Worm (Caenorhabditis elegans) whole organism, L1 larva: ENCODE results near the gene srg-13.

Experiments used
- C34B4.2 ChIP-seq: sonication (generic microtip); optimal IDR thresholded peaks from 2 replicates; lab custom pipeline; 2017; ENCODE audit warnings: mild to moderate bottlenecking, missing genetic modification characterization, missing compliant biosample characterization
- F16B12.6 ChIP-seq: fragments of 150-350 bp; optimal IDR thresholded peaks from 2 replicates; lab custom pipeline; 2014; ENCODE audit warnings: missing biosample characterization, missing genetic modification characterization
- Y116A8C.19 ChIP-seq: sonication (generic microtip); optimal IDR thresholded peaks from 2 replicates; lab custom pipeline; 2016; ENCODE audit warnings: missing compliant biosample characterization, missing genetic modification characterization, borderline replicate concordance
- ama-1 ChIP-seq: fragments of 150-350 bp; optimal IDR thresholded peaks from 2 replicates; lab custom pipeline; 2014
- blmp-1 ChIP-seq: fragments of 150-350 bp; optimal IDR thresholded peaks from 2 replicates; lab custom pipeline; 2014; ENCODE audit warnings: missing biosample characterization, missing genetic modification characterization
- ceh-63 ChIP-seq: fragments of 200-800 bp; sonication (Bioruptor generic); optimal IDR thresholded peaks from 2 replicates; lab custom pipeline; 2018; ENCODE audit warnings: mild to moderate bottlenecking, missing genetic modification characterization, missing compliant biosample characterization
- ceh-90 ChIP-seq: sonication (generic microtip); optimal IDR thresholded peaks from 2 replicates; lab custom pipeline; 2016; ENCODE audit warnings: missing genetic modification characterization, missing compliant biosample characterization
- ces-1 ChIP-seq: fragments of 150-350 bp; optimal IDR thresholded peaks from 2 replicates; lab custom pipeline; 2014; ENCODE audit warnings: missing biosample characterization, missing genetic modification reagents, missing genetic modification characterization
- dpl-1 ChIP-seq, 3 experiments: fragments of 150-350 bp in 2 of 3; sonication (generic microtip) in 1 of 3; optimal IDR thresholded peaks; 2 replicates each; lab custom pipeline; 2014 to 2017; ENCODE audit warnings: missing biosample characterization in 3 of 3, missing genetic modification characterization in 3 of 3, missing genetic modification reagents in 3 of 3
- dsc-1 ChIP-seq: sonication (generic microtip); optimal IDR thresholded peaks from 2 replicates; lab custom pipeline; 2016; ENCODE audit warnings: mild to moderate bottlenecking, missing genetic modification characterization, missing compliant biosample characterization
- efl-1 ChIP-seq, 4 experiments: fragments of 150-350 bp; optimal IDR thresholded peaks in 3 of 4; peaks in 1 of 4; 1 replicate in 1 of 4; 2 replicates in 3 of 4; lab custom pipeline; 2014; ENCODE audit warnings: missing biosample characterization in 2 of 4, missing genetic modification characterization in 2 of 4, missing genetic modification reagents in 2 of 4
- egl-13 ChIP-seq: sonication (generic microtip); optimal IDR thresholded peaks from 2 replicates; lab custom pipeline; 2016; ENCODE audit warnings: missing genotype, missing genetic modification reagents, missing genetic modification characterization, missing compliant biosample characterization
- egl-27 ChIP-seq, 2 experiments: fragments of 150-350 bp in 1 of 2; sonication (generic microtip); optimal IDR thresholded peaks; 3 replicates each; lab custom pipeline; 2017 to 2018; ENCODE audit warnings: missing biosample characterization in 2 of 2, missing genetic modification characterization in 2 of 2, missing genetic modification reagents in 2 of 2
- elt-2 ChIP-seq: sonication (generic microtip); optimal IDR thresholded peaks from 2 replicates; lab custom pipeline; 2016; ENCODE audit warnings: missing genetic modification characterization, mild to moderate bottlenecking, inconsistent platforms, missing compliant biosample characterization, missing genetic modification reagents
- elt-3 ChIP-seq, 6 experiments: fragments of 150-350 bp in 1 of 6; sonication (generic microtip); optimal IDR thresholded peaks; 2 replicates each; lab custom pipeline; 2017 to 2018; ENCODE audit warnings: missing biosample characterization in 6 of 6, missing genetic modification characterization in 6 of 6, inconsistent platforms in 1 of 6
- ets-5 ChIP-seq: fragments of 200-800 bp; sonication (Bioruptor generic); IDR thresholded peaks from 2 replicates; pipeline ENCODE4 v1.3.6; 2022; ENCODE audit warnings: missing genetic modification characterization, missing compliant biosample characterization
- grh-1 ChIP-seq: fragments of 200-800 bp; sonication (Bioruptor generic); IDR thresholded peaks from 2 replicates; pipeline ENCODE4 v1.3.6; 2022; ENCODE audit warnings: missing genetic modification reagents, missing genetic modification characterization, missing compliant biosample characterization
- hlh-4 ChIP-seq: sonication (generic microtip); optimal IDR thresholded peaks from 2 replicates; lab custom pipeline; 2016; ENCODE audit warnings: mild to moderate bottlenecking, missing genetic modification characterization, missing compliant biosample characterization
- jun-1 ChIP-seq: fragments of 150-350 bp; optimal IDR thresholded peaks from 2 replicates; lab custom pipeline; 2014; ENCODE audit warnings: missing biosample characterization, missing genetic modification reagents, missing genetic modification characterization
- lin-35 ChIP-seq, 2 experiments: fragments of 150-350 bp; optimal IDR thresholded peaks; 2 replicates each; lab custom pipeline; 2014; ENCODE audit warnings: missing biosample characterization in 2 of 2, missing genetic modification characterization in 2 of 2, missing genetic modification reagents in 2 of 2
- lir-3 ChIP-seq: sonication (generic microtip); optimal IDR thresholded peaks from 2 replicates; lab custom pipeline; 2016; ENCODE audit warnings: mild to moderate bottlenecking, missing genetic modification characterization, moderate library complexity, missing compliant biosample characterization; ENCODE audit not compliant: poor library complexity
- mab-9 ChIP-seq: fragments of 200-800 bp; sonication (Bioruptor generic); IDR thresholded peaks from 2 replicates; pipeline ENCODE4 v1.3.6; 2022; ENCODE audit warnings: missing genetic modification reagents, missing genetic modification characterization, missing compliant biosample characterization
- nhr-11 ChIP-seq: fragments of 150-350 bp; optimal IDR thresholded peaks from 2 replicates; lab custom pipeline; 2014; ENCODE audit warnings: missing biosample characterization, missing genetic modification characterization
- nhr-12 ChIP-seq: sonication (generic microtip); optimal IDR thresholded peaks from 2 replicates; lab custom pipeline; 2017; ENCODE audit warnings: missing biosample characterization, missing genetic modification characterization
- nhr-19 ChIP-seq: fragments of 200-800 bp; sonication (Bioruptor generic); conservative IDR thresholded peaks from 2 replicates; pipeline ENCODE4 v1.3.6; 2022; ENCODE audit warnings: missing genetic modification characterization, missing compliant biosample characterization
- nhr-20 ChIP-seq: sonication (generic microtip); optimal IDR thresholded peaks from 2 replicates; lab custom pipeline; 2016; ENCODE audit warnings: mild to moderate bottlenecking, missing genetic modification characterization, missing compliant biosample characterization
- nhr-237 ChIP-seq: fragments of 150-350 bp; optimal IDR thresholded peaks from 2 replicates; lab custom pipeline; 2014; ENCODE audit warnings: missing biosample characterization, missing genetic modification characterization
- nhr-71 ChIP-seq: sonication (generic microtip); optimal IDR thresholded peaks from 2 replicates; lab custom pipeline; 2016; ENCODE audit warnings: mild to moderate bottlenecking, missing genetic modification characterization, moderate library complexity, missing compliant biosample characterization
- nhr-77 ChIP-seq: fragments of 150-350 bp; optimal IDR thresholded peaks from 2 replicates; lab custom pipeline; 2014; ENCODE audit warnings: missing biosample characterization, missing genetic modification characterization
- nhr-85 ChIP-seq: sonication (generic microtip); peaks from one replicate; lab custom pipeline; 2016; ENCODE audit warnings: missing genetic modification characterization, inconsistent platforms, missing compliant biosample characterization
- nhr-90 ChIP-seq: sonication (generic microtip); optimal IDR thresholded peaks from 2 replicates; lab custom pipeline; 2016; ENCODE audit warnings: mild to moderate bottlenecking, missing genetic modification characterization, missing compliant biosample characterization; ENCODE audit not compliant: poor library complexity
- pag-3 ChIP-seq: sonication (generic microtip); optimal IDR thresholded peaks from 2 replicates; lab custom pipeline; 2017; ENCODE audit warnings: missing genetic modification characterization, mild to moderate bottlenecking, missing compliant biosample characterization, antibody characterized with exemption, borderline replicate concordance; ENCODE audit not compliant: insufficient read depth
- snu-23 ChIP-seq: sonication (generic microtip); optimal IDR thresholded peaks from 2 replicates; lab custom pipeline; 2016; ENCODE audit warnings: missing genetic modification characterization, missing compliant biosample characterization
- swsn-7 ChIP-seq: sonication (generic microtip); optimal IDR thresholded peaks from 2 replicates; lab custom pipeline; 2016; ENCODE audit warnings: missing genetic modification characterization, missing compliant biosample characterization
- tbx-2 ChIP-seq: sonication (generic microtip); optimal IDR thresholded peaks from 2 replicates; lab custom pipeline; 2016; ENCODE audit warnings: missing genetic modification characterization, missing compliant biosample characterization
- unc-130 ChIP-seq: fragments of 150-350 bp; optimal IDR thresholded peaks from 2 replicates; lab custom pipeline; 2017; ENCODE audit warnings: missing biosample characterization, missing genetic modification characterization, inconsistent platforms
- unc-62 ChIP-seq: fragments of 150-350 bp; optimal IDR thresholded peaks from 2 replicates; lab custom pipeline; 2014; ENCODE audit warnings: missing biosample characterization, missing genetic modification reagents, missing genetic modification characterization
- unc-86 ChIP-seq: sonication (generic microtip); optimal IDR thresholded peaks from 2 replicates; lab custom pipeline; 2016; ENCODE audit warnings: missing genetic modification characterization, missing compliant biosample characterization
- xbp-1 ChIP-seq: sonication (generic microtip); optimal IDR thresholded peaks from 2 replicates; lab custom pipeline; 2016; ENCODE audit warnings: missing genetic modification characterization, missing compliant biosample characterization
- ztf-11 ChIP-seq, 2 experiments: sonication (generic microtip); optimal IDR thresholded peaks; 2 replicates each; lab custom pipeline; 2016 to 2017; ENCODE audit warnings: missing genetic modification characterization in 2 of 2, missing biosample characterization in 1 of 2, missing compliant biosample characterization in 1 of 2

Gene srg-13

DNA sequence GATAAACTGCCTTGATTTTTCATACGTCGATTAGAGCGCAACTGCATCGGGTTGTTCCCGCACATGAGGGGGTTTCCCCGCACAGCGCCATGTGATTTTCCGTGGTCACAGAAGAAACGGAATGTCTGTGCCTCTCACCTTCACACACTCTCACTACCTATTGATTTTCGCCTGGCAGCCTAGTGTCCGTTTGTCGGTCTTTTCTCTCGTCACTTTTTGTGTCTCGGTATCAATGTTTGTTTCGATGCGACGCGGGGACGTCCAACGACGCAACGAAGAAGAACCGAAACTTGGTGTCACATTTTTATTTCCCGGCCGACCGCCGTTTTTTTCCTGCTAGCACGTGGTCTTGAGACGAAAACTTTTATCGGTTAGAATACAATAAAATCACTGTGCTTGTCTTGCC lies 22.7 kb upstream of the srg-13 start (continued):
- TF ChIP-seq C34B4.2 (tag; lab: Kevin White, UChicago) (no peak), nhr-71 (tag; lab: Kevin White, UChicago) (peak; percentile 99), nhr-90 (tag; lab: Kevin White, UChicago) (peak; percentile 93), nhr-11 (peak; percentile 65), lin-35 (GFP tag; optimal IDR thresholded peaks at IDR 0.05; lab: Kevin White, UChicago) (peak; percentile 83 to 91), dpl-1 (GFP tag; optimal IDR thresholded peaks at IDR 0.05; lab: Kevin White, UChicago) (peak; percentile 72 to 78 (median 72)), egl-13 (tag; lab: Kevin White, UChicago) (peak; percentile 82), dsc-1 (peak; percentile 73), nhr-77 (tag; lab: Kevin White, UChicago) (peak; percentile 95), ceh-90 (tag; lab: Kevin White, UChicago) (no peak), ets-5 (GFP tag; lab: Robert Waterston, UW) (no peak)

ce11 chrIII:4649811-4650544 lies 22.1 kb upstream of the srg-13 start, which contains the start of gene ppm-2:
TSS of gene ppm-2 (plus strand) at chrIII:4650494.
- peak in 2 of 6 experiments; percentile 13 to 61 for TF ChIP-seq elt-3 (tag; optimal IDR thresholded peaks at IDR 0.05; lab: Kevin White, UChicago)
- no peak for TF ChIP-seq nhr-11
- TF ChIP-seq grh-1 (GFP tag; lab: Robert Waterston, UW) = no peak
- no peak for TF ChIP-seq egl-27 (tag; optimal IDR thresholded peaks at IDR 0.05; lab: Kevin White, UChicago)
- no peak for TF ChIP-seq unc-130
- TF ChIP-seq F16B12.6 (tag; lab: Kevin White, UChicago) = no peak
- peak; percentile 48 for TF ChIP-seq ama-1
- TF ChIP-seq elt-2 (tag; lab: Kevin White, UChicago) = peak; percentile 44
- TF ChIP-seq blmp-1 (tag; lab: Kevin White, UChicago) = peak; percentile 69
- TF ChIP-seq nhr-237 (tag; lab: Kevin White, UChicago) = no peak
- peak in 1 of 2 experiments; percentile 27 for TF ChIP-seq lin-35 (GFP tag; optimal IDR thresholded peaks at IDR 0.05; lab: Kevin White, UChicago)
- no peak for TF ChIP-seq swsn-7 (tag; lab: Kevin White, UChicago)
- TF ChIP-seq unc-62 (GFP tag; lab: Kevin White, UChicago) = no peak
- TF ChIP-seq snu-23 (GFP tag; lab: Kevin White, UChicago) = no peak
- no peak for TF ChIP-seq jun-1 (tag; lab: Kevin White, UChicago)
- TF ChIP-seq efl-1 (optimal IDR thresholded peaks at IDR 0.05; lab: Kevin White, UChicago) = no peak
- peak in 1 of 2 experiments; percentile 37 for TF ChIP-seq efl-1 (GFP tag; optimal IDR thresholded peaks at IDR 0.05 in 1 of 2; lab: Kevin White, UChicago)
- TF ChIP-seq nhr-20 = peak; percentile 15
- TF ChIP-seq xbp-1 = no peak
- peak; percentile 39; the same call in 1 of the 2 replicates for TF ChIP-seq nhr-19
- no peak for TF ChIP-seq nhr-85 (tag; lab: Kevin White, UChicago)
- TF ChIP-seq tbx-2 (tag; lab: Kevin White, UChicago) = no peak
- no peak for TF ChIP-seq nhr-12 (tag; lab: Kevin White, UChicago)
- no peak for TF ChIP-seq pag-3 (tag; lab: Kevin White, UChicago)

ce11 chrIII:4653374-4653773 lies 18.7 kb upstream of the srg-13 start:
- no peak for TF ChIP-seq lir-3
- no peak for TF ChIP-seq ceh-63
- TF ChIP-seq nhr-12 (tag; lab: Kevin White, UChicago) = no peak
- no peak for TF ChIP-seq swsn-7 (tag; lab: Kevin White, UChicago)
- no peak for TF ChIP-seq mab-9
- TF ChIP-seq ztf-11 (tag; optimal IDR thresholded peaks at IDR 0.05; lab: Kevin White, UChicago) = no peak
- TF ChIP-seq unc-86 (tag; lab: Kevin White, UChicago) = no peak
- no peak for TF ChIP-seq ces-1 (GFP tag; lab: Kevin White, UChicago)
- TF ChIP-seq ama-1 = no peak
- no peak for TF ChIP-seq nhr-19
- TF ChIP-seq nhr-11 = no peak
- no peak for TF ChIP-seq hlh-4 (tag; lab: Kevin White, UChicago)
- TF ChIP-seq Y116A8C.19 = no peak
